Worm (Caenorhabditis elegans) whole organism, L4 larva: ENCODE results near the gene F13E9.19.

Experiments used
- F10B5.3 ChIP-seq: sonication (generic microtip); optimal IDR thresholded peaks from 2 replicates; lab custom pipeline; 2016; ENCODE audit warnings: mild to moderate bottlenecking, missing genetic modification characterization, missing compliant biosample characterization
- F37D6.2 ChIP-seq: sonication (generic microtip); optimal IDR thresholded peaks from 2 replicates; lab custom pipeline; 2016; ENCODE audit warnings: mild to moderate bottlenecking, missing genetic modification characterization, missing compliant biosample characterization
- F44E2.7 ChIP-seq: fragments of 200-800 bp; sonication (Bioruptor generic); IDR thresholded peaks from 2 replicates; pipeline ENCODE4 v2.1.2; 2022; ENCODE audit warnings: missing genetic modification characterization, missing compliant biosample characterization
- F49E8.2 ChIP-seq: sonication (generic microtip); optimal IDR thresholded peaks from 2 replicates; lab custom pipeline; 2016; ENCODE audit warnings: missing compliant biosample characterization, mild to moderate bottlenecking, missing genetic modification characterization, borderline replicate concordance
- ZK337.2 ChIP-seq: fragments of 200-800 bp; sonication (Bioruptor generic); IDR thresholded peaks from 2 replicates; pipeline ENCODE4 v1.3.6; 2022; ENCODE audit warnings: missing genetic modification reagents, missing genetic modification characterization, missing compliant biosample characterization
- ceh-20 ChIP-seq: fragments of 200-800 bp; sonication (Bioruptor generic); IDR thresholded peaks from 2 replicates; pipeline ENCODE4 v1.3.6; 2022; ENCODE audit warnings: missing genetic modification reagents, missing genetic modification characterization, missing compliant biosample characterization
- ceh-32 ChIP-seq: sonication (generic microtip); optimal IDR thresholded peaks from 2 replicates; lab custom pipeline; 2016; ENCODE audit warnings: mild to moderate bottlenecking, missing genetic modification characterization, missing compliant biosample characterization; ENCODE audit not compliant: poor library complexity
- ceh-82 ChIP-seq: sonication (generic microtip); optimal IDR thresholded peaks from 2 replicates; lab custom pipeline; 2017; ENCODE audit warnings: missing biosample characterization, missing genetic modification characterization
- ctbp-1 ChIP-seq: fragments of 200-800 bp; sonication (Bioruptor generic); IDR thresholded peaks from 2 replicates; pipeline ENCODE4 v1.3.6; 2022; ENCODE audit warnings: missing genetic modification reagents, missing genetic modification characterization, missing compliant biosample characterization
- daf-16 ChIP-seq, 3 experiments: sonication (generic microtip); optimal IDR thresholded peaks; 2 replicates each; lab custom pipeline; 2016 to 2017; ENCODE audit warnings: missing genetic modification characterization in 3 of 3, missing genetic modification reagents in 3 of 3, mild to moderate bottlenecking in 2 of 3, missing compliant biosample characterization in 2 of 3, missing biosample characterization in 1 of 3, moderate library complexity in 1 of 3
- daf-8 ChIP-seq: fragments of 200-800 bp; sonication (Bioruptor generic); IDR thresholded peaks from 2 replicates; pipeline ENCODE4 v1.3.6; 2022; ENCODE audit warnings: missing genetic modification characterization, missing compliant biosample characterization
- dmd-6 ChIP-seq: fragments of 200-800 bp; sonication (Bioruptor generic); IDR thresholded peaks from 2 replicates; pipeline ENCODE4 v1.3.6; 2022; ENCODE audit warnings: missing genetic modification reagents, missing genetic modification characterization, missing compliant biosample characterization
- dmd-8 ChIP-seq: fragments of 200-800 bp; sonication (Bioruptor generic); IDR thresholded peaks from 2 replicates; pipeline ENCODE4 v1.3.6; 2022; ENCODE audit warnings: missing genetic modification characterization, missing compliant biosample characterization
- hlh-30 ChIP-seq: sonication (generic microtip); optimal IDR thresholded peaks from 2 replicates; lab custom pipeline; 2017; ENCODE audit warnings: antibody characterized with exemption, mild to moderate bottlenecking, missing genetic modification characterization, missing compliant biosample characterization; ENCODE audit not compliant: insufficient read depth
- hmg-1.1 ChIP-seq: fragments of 200-800 bp; sonication (Bioruptor generic); IDR thresholded peaks from 2 replicates; pipeline ENCODE4 v1.3.6; 2022; ENCODE audit warnings: missing genetic modification reagents, missing genetic modification characterization, missing compliant biosample characterization
- jun-1 ChIP-seq: fragments of 150-350 bp; optimal IDR thresholded peaks from 2 replicates; lab custom pipeline; 2014; ENCODE audit warnings: missing biosample characterization, missing genetic modification reagents, missing genetic modification characterization
- lin-1 ChIP-seq: fragments of 200-800 bp; sonication (Bioruptor generic); IDR thresholded peaks from 2 replicates; pipeline ENCODE4 v1.3.6; 2022; ENCODE audit warnings: missing genetic modification reagents, missing genetic modification characterization, missing compliant biosample characterization
- lin-13 ChIP-seq: fragments of 150-350 bp; optimal IDR thresholded peaks from 2 replicates; lab custom pipeline; 2014; ENCODE audit warnings: missing biosample characterization, missing genetic modification reagents, missing genetic modification characterization
- lin-15B ChIP-seq: fragments of 150-350 bp; sonication (generic microtip); optimal IDR thresholded peaks from 3 replicates; lab custom pipeline; 2014; ENCODE audit warnings: missing biosample characterization, missing genetic modification characterization
- lin-29 ChIP-seq: fragments of 200-800 bp; sonication (Bioruptor generic); IDR thresholded peaks from 2 replicates; pipeline ENCODE4 v1.3.6; 2022; ENCODE audit warnings: missing genetic modification reagents, missing genetic modification characterization, missing compliant biosample characterization
- lin-38 ChIP-seq: fragments of 200-800 bp; sonication (Bioruptor generic); IDR thresholded peaks from 2 replicates; pipeline ENCODE4 v1.3.6; 2022; ENCODE audit warnings: missing genetic modification reagents, missing genetic modification characterization, missing compliant biosample characterization
- lin-39 ChIP-seq: fragments of 150-350 bp; optimal IDR thresholded peaks from 2 replicates; lab custom pipeline; 2014; ENCODE audit warnings: missing biosample characterization, missing genetic modification reagents, missing genetic modification characterization
- madf-5 ChIP-seq, 2 experiments: fragments of 200-800 bp; sonication (Bioruptor generic); IDR thresholded peaks; 2 replicates each; pipeline ENCODE4 v1.3.6; 2022; ENCODE audit warnings: missing compliant biosample characterization in 2 of 2, missing genetic modification characterization in 2 of 2
- mdt-29 ChIP-seq: fragments of 200-800 bp; sonication (Bioruptor generic); IDR thresholded peaks from 2 replicates; pipeline ENCODE4 v1.3.6; 2022; ENCODE audit warnings: missing genetic modification reagents, missing genetic modification characterization, missing compliant biosample characterization
- mes-2 ChIP-seq: sonication (generic microtip); optimal IDR thresholded peaks from 2 replicates; lab custom pipeline; 2016; ENCODE audit warnings: missing genotype, mild to moderate bottlenecking, missing genetic modification characterization, missing compliant biosample characterization; ENCODE audit not compliant: poor library complexity, severe bottlenecking
- mxl-2 ChIP-seq: fragments of 200-800 bp; sonication (Bioruptor generic); conservative IDR thresholded peaks from 2 replicates; pipeline ENCODE4 v1.3.6; 2022; ENCODE audit warnings: missing genetic modification reagents, missing genetic modification characterization, missing compliant biosample characterization
- nhr-102 ChIP-seq: sonication (generic microtip); optimal IDR thresholded peaks from 2 replicates; lab custom pipeline; 2016; ENCODE audit warnings: mild to moderate bottlenecking, missing genetic modification characterization, moderate library complexity, missing compliant biosample characterization
- nhr-11 ChIP-seq: fragments of 150-350 bp; optimal IDR thresholded peaks from 2 replicates; lab custom pipeline; 2014; ENCODE audit warnings: missing biosample characterization, missing genetic modification characterization
- nhr-25 ChIP-seq: sonication (generic microtip); optimal IDR thresholded peaks from 2 replicates; lab custom pipeline; 2017; ENCODE audit warnings: missing genetic modification characterization, mild to moderate bottlenecking, missing compliant biosample characterization, antibody characterized with exemption, moderate library complexity, borderline replicate concordance; ENCODE audit not compliant: insufficient read depth
- nhr-28 ChIP-seq: fragments of 150-350 bp; optimal IDR thresholded peaks from 2 replicates; lab custom pipeline; 2014; ENCODE audit warnings: missing biosample characterization, missing genetic modification characterization
- set-16 ChIP-seq: fragments of 200-800 bp; sonication (Bioruptor generic); IDR thresholded peaks from 2 replicates; pipeline ENCODE4 v1.3.6; 2022; ENCODE audit warnings: missing genetic modification reagents, missing genetic modification characterization, missing compliant biosample characterization
- skn-1 ChIP-seq: fragments of 150-350 bp; optimal IDR thresholded peaks from 2 replicates; lab custom pipeline; 2014; ENCODE audit warnings: missing biosample characterization, missing genetic modification characterization
- spr-1 ChIP-seq: sonication (generic microtip); optimal IDR thresholded peaks from 2 replicates; lab custom pipeline; 2016; ENCODE audit warnings: mild to moderate bottlenecking, missing genetic modification characterization, missing compliant biosample characterization
- unc-62 ChIP-seq, 3 experiments: fragments of 150-350 bp in 1 of 3; sonication (generic microtip); optimal IDR thresholded peaks in 2 of 3; peaks in 1 of 3; 1 replicate in 1 of 3; 2 replicates in 2 of 3; lab custom pipeline; 2014 to 2017; ENCODE audit warnings: missing biosample characterization in 3 of 3, missing genetic modification characterization in 3 of 3, missing genetic modification reagents in 3 of 3, missing genotype in 1 of 3
- vab-7 ChIP-seq: fragments of 200-800 bp; sonication (Bioruptor generic); IDR thresholded peaks from 2 replicates; pipeline ENCODE4 v1.3.6; 2022; ENCODE audit warnings: missing genetic modification reagents, missing genetic modification characterization, missing compliant biosample characterization
- zfp-2 ChIP-seq: sonication (generic microtip); optimal IDR thresholded peaks from 2 replicates; lab custom pipeline; 2016; ENCODE audit warnings: mild to moderate bottlenecking, missing genetic modification characterization, missing compliant biosample characterization
- zip-11 ChIP-seq: fragments of 200-800 bp; sonication (Bioruptor generic); IDR thresholded peaks from 2 replicates; pipeline ENCODE4 v1.3.6; 2022; ENCODE audit warnings: missing genetic modification characterization, missing compliant biosample characterization
- zip-2 ChIP-seq: fragments of 150-350 bp; optimal IDR thresholded peaks from 2 replicates; lab custom pipeline; 2014; ENCODE audit warnings: missing biosample characterization, missing genetic modification characterization

The F13E9.19 gene

DNA sequence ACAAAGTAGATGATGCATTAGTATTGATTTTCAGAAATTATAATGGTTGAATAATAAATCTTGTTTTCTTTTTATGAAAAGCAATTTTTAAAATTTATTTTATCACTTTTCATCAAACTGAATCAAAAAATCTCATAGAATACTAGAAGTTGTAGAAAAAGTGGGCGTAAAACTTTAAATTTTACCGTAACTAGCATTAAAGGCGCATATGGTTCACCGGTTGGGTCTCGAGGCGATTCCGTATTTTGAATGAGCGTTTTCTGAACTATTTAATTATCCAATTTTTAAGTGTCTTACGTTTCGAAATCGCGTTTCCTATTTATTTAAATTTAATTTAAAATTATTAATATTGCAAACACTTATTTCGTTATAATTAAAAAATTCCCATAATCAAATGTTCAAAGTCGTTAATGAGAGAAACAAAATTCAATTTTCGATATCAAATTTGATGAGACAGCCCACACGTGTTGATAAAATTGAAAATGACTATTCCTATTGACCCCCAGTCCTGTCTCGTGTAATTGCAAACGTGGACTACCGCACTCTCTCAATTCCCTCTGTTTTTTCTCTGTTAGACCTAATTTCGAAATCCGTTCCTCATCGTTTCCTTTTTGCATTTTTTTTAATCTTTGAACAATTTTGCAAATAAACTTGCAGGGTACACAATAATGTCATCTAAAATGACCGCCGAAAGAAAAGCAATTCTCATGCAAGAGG, 40.7 kb upstream of the F13E9.19 start, which contains the start of the genes T11G6.2 and hars-1 (continued):
- TF ChIP-seq nhr-11 (tag; lab: Kevin White, UChicago) = no peak
- peak; percentile 51 for TF ChIP-seq mes-2 (tag; lab: Kevin White, UChicago)
- TF ChIP-seq lin-38 (GFP tag; lab: Robert Waterston, UW) = peak; percentile 66
- no peak for TF ChIP-seq nhr-102
- no peak for TF ChIP-seq ctbp-1 (GFP tag; lab: Robert Waterston, UW)
- no peak for TF ChIP-seq vab-7 (GFP tag; lab: Robert Waterston, UW)
- no peak for TF ChIP-seq F44E2.7 (GFP tag; lab: Robert Waterston, UW)
- no peak for TF ChIP-seq dmd-8 (GFP tag; lab: Robert Waterston, UW)
- no peak for TF ChIP-seq F37D6.2 (tag; lab: Kevin White, UChicago)
- TF ChIP-seq nhr-28 (tag; lab: Kevin White, UChicago) = peak; percentile 76
- TF ChIP-seq zfp-2 (tag; lab: Kevin White, UChicago) = no peak
- no peak for TF ChIP-seq skn-1
- TF ChIP-seq hmg-1.1 (GFP tag; lab: Robert Waterston, UW) = no peak
- TF ChIP-seq zip-11 (GFP tag; lab: Robert Waterston, UW) = no peak
- TF ChIP-seq ceh-20 (GFP tag; lab: Robert Waterston, UW) = no peak
- TF ChIP-seq hlh-30 (tag; lab: Kevin White, UChicago) = peak; percentile 83
- TF ChIP-seq zip-2 = no peak
- TF ChIP-seq jun-1 (tag; lab: Kevin White, UChicago) = no peak
- TF ChIP-seq spr-1 = no peak
- no peak for TF ChIP-seq daf-16 (GFP tag; optimal IDR thresholded peaks at IDR 0.05; lab: Kevin White, UChicago)
- TF ChIP-seq daf-16 (tag; optimal IDR thresholded peaks at IDR 0.05; lab: Kevin White, UChicago) = peak; percentile 84
- no peak for TF ChIP-seq F10B5.3
- no peak for TF ChIP-seq ZK337.2
- no peak for TF ChIP-seq nhr-25 (tag; lab: Kevin White, UChicago)
- TF ChIP-seq F49E8.2 (tag; lab: Kevin White, UChicago) = no peak
- TF ChIP-seq lin-15B (tag; lab: Kevin White, UChicago) = no peak
- TF ChIP-seq lin-1 (GFP tag; lab: Robert Waterston, UW) = no peak
- no peak for TF ChIP-seq lin-29 (GFP tag; lab: Robert Waterston, UW)
- TF ChIP-seq ceh-32 (tag; lab: Kevin White, UChicago) = no peak
- no peak for TF ChIP-seq madf-5 (GFP tag; IDR thresholded peaks at IDR 0.05; lab: Robert Waterston, UW)
- peak; percentile 71; the same call in 1 of the 2 replicates for TF ChIP-seq dmd-6
- no peak for TF ChIP-seq ceh-82
- no peak for TF ChIP-seq set-16 (GFP tag; lab: Robert Waterston, UW)
- no peak for TF ChIP-seq mxl-2

DNA sequence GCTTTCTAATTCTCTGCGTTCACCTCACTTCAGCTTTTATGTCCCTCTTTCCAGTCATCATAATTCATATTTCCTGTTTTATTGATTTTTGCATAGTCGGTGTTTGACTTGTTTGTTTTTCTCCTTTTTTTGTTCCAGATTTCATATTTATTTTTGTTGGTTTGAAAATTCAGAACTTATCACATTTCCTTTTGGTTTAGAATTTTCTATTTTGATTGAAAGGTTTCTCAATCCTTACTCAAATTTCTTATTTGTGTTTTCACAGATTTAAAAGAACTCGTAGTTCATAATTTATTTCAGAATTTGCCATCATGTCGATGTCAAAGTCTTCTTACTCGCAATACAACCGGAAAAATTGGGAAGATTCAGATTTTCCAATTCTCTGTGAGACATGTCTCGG, 38.1 kb upstream of the F13E9.19 start, which contains the start of gene rbm-22:
TSS of gene rbm-22 (plus strand) at position 301 of the 400 bp plus-strand sequence.
- no peak for TF ChIP-seq nhr-102
- TF ChIP-seq ceh-82 = no peak
- no peak for TF ChIP-seq mdt-29 (GFP tag; lab: Robert Waterston, UW)
- no peak for TF ChIP-seq lin-13 (GFP tag; lab: Kevin White, UChicago)
- TF ChIP-seq daf-8 = no peak
- TF ChIP-seq lin-39 (tag; lab: Kevin White, UChicago) = no peak
- TF ChIP-seq unc-62 (GFP tag; optimal IDR thresholded peaks at IDR 0.05 in 1 of 2; lab: Kevin White, UChicago) = no peak
- TF ChIP-seq unc-62 (tag; optimal IDR thresholded peaks at IDR 0.05; lab: Kevin White, UChicago) = no peak
- no peak for TF ChIP-seq zip-11 (GFP tag; lab: Robert Waterston, UW)
